Worm (Caenorhabditis elegans) whole organism, L3 larva: Measurements from ENCODE around the gene sdz-13.
A peak's percentile ranks its signal among the peaks of the same experiment; 100 is the strongest.

Experiments
- R02D3.7 ChIP-seq: fragments of 150-350 bp; optimal IDR thresholded peaks from 2 replicates; lab custom pipeline; 2014; ENCODE audit warnings: missing biosample characterization, missing genetic modification characterization
- ZK546.5 ChIP-seq: sonication (generic microtip); optimal IDR thresholded peaks from 2 replicates; lab custom pipeline; 2017; ENCODE audit warnings: missing biosample characterization, missing genetic modification characterization
- ama-1 ChIP-seq: fragments of 150-350 bp; optimal IDR thresholded peaks from 2 replicates; lab custom pipeline; 2018
- ceh-16 ChIP-seq: sonication (generic microtip); optimal IDR thresholded peaks from 2 replicates; lab custom pipeline; 2017; ENCODE audit warnings: missing biosample characterization, missing genetic modification characterization
- ceh-28 ChIP-seq: fragments of 150-350 bp; optimal IDR thresholded peaks from 2 replicates; lab custom pipeline; 2014; ENCODE audit warnings: missing biosample characterization, missing genetic modification reagents, missing genetic modification characterization
- egl-27 ChIP-seq: sonication (generic microtip); optimal IDR thresholded peaks from 4 replicates; lab custom pipeline; 2017; ENCODE audit warnings: missing biosample characterization, missing genetic modification reagents, missing genetic modification characterization
- elt-1 ChIP-seq: fragments of 150-350 bp; optimal IDR thresholded peaks from 2 replicates; lab custom pipeline; 2014; ENCODE audit warnings: missing biosample characterization, missing genetic modification characterization
- elt-2 ChIP-seq: sonication (generic microtip); optimal IDR thresholded peaks from 2 replicates; lab custom pipeline; 2016; ENCODE audit warnings: missing genetic modification reagents, mild to moderate bottlenecking, missing genetic modification characterization, missing compliant biosample characterization
- elt-3 ChIP-seq, 3 experiments: fragments of 150-350 bp in 1 of 3; sonication (generic microtip) in 2 of 3; optimal IDR thresholded peaks; 2 replicates in 2 of 3; 4 replicates in 1 of 3; lab custom pipeline; 2014 to 2017; ENCODE audit warnings: missing biosample characterization in 3 of 3, missing genetic modification characterization in 3 of 3
- fkh-10 ChIP-seq: sonication (generic microtip); optimal IDR thresholded peaks from 2 replicates; lab custom pipeline; 2017; ENCODE audit warnings: missing biosample characterization, missing genetic modification reagents, missing genetic modification characterization
- fkh-2 ChIP-seq: fragments of 150-350 bp; optimal IDR thresholded peaks from 2 replicates; lab custom pipeline; 2014; ENCODE audit warnings: missing biosample characterization, missing genetic modification reagents, missing genetic modification characterization
- jun-1 ChIP-seq: fragments of 150-350 bp; optimal IDR thresholded peaks from 2 replicates; lab custom pipeline; 2014; ENCODE audit warnings: missing biosample characterization, missing genetic modification reagents, missing genetic modification characterization
- lin-15B ChIP-seq: fragments of 150-350 bp; optimal IDR thresholded peaks from 2 replicates; lab custom pipeline; 2014; ENCODE audit warnings: missing biosample characterization, missing genetic modification characterization
- lsy-12 ChIP-seq: sonication (generic microtip); optimal IDR thresholded peaks from 2 replicates; lab custom pipeline; 2016; ENCODE audit warnings: mild to moderate bottlenecking, missing genetic modification characterization, missing compliant biosample characterization
- nhr-12 ChIP-seq: fragments of 150-350 bp; optimal IDR thresholded peaks from 2 replicates; lab custom pipeline; 2014; ENCODE audit warnings: missing biosample characterization, missing genetic modification characterization
- nhr-23 ChIP-seq: fragments of 150-350 bp; optimal IDR thresholded peaks from 2 replicates; lab custom pipeline; 2014; ENCODE audit warnings: missing biosample characterization, missing genetic modification reagents, missing genetic modification characterization
- nhr-25 ChIP-seq: sonication (generic microtip); optimal IDR thresholded peaks from 2 replicates; lab custom pipeline; 2017; ENCODE audit warnings: missing biosample characterization, missing genetic modification characterization
- nhr-43 ChIP-seq: sonication (generic microtip); optimal IDR thresholded peaks from 2 replicates; lab custom pipeline; 2016; ENCODE audit warnings: mild to moderate bottlenecking, missing genetic modification characterization, missing compliant biosample characterization; ENCODE audit not compliant: poor library complexity, severe bottlenecking
- nhr-67 ChIP-seq: fragments of 150-350 bp; optimal IDR thresholded peaks from 2 replicates; lab custom pipeline; 2014; ENCODE audit warnings: missing biosample characterization, missing genetic modification characterization
- nhr-77 ChIP-seq: fragments of 150-350 bp; optimal IDR thresholded peaks from 2 replicates; lab custom pipeline; 2014; ENCODE audit warnings: missing biosample characterization, missing genetic modification characterization
- pha-4 ChIP-seq: fragments of 150-350 bp; optimal IDR thresholded peaks from 2 replicates; lab custom pipeline; 2014; ENCODE audit warnings: missing biosample characterization, missing genetic modification reagents, missing genetic modification characterization
- pqm-1 ChIP-seq: fragments of 150-350 bp; optimal IDR thresholded peaks from 2 replicates; lab custom pipeline; 2017; ENCODE audit warnings: missing biosample characterization, missing genetic modification characterization, inconsistent platforms
- sea-2 ChIP-seq: fragments of 150-350 bp; sonication (generic microtip); optimal IDR thresholded peaks from 4 replicates; lab custom pipeline; 2014; ENCODE audit warnings: missing biosample characterization, missing genetic modification reagents, missing genetic modification characterization
- snpc-4 ChIP-seq: fragments of 150-350 bp; optimal IDR thresholded peaks from 2 replicates; lab custom pipeline; 2014; ENCODE audit warnings: missing biosample characterization, missing genetic modification characterization
- tbx-2 ChIP-seq: sonication (generic microtip); optimal IDR thresholded peaks from 2 replicates; lab custom pipeline; 2016; ENCODE audit warnings: mild to moderate bottlenecking, missing genetic modification characterization, missing compliant biosample characterization
- unc-39 ChIP-seq: sonication (generic microtip); optimal IDR thresholded peaks from 4 replicates; lab custom pipeline; 2017; ENCODE audit warnings: missing biosample characterization, missing genetic modification characterization
- unc-62 ChIP-seq: fragments of 150-350 bp; sonication (generic microtip); optimal IDR thresholded peaks from 4 replicates; lab custom pipeline; 2014; ENCODE audit warnings: missing biosample characterization, missing genetic modification reagents, missing genetic modification characterization
- zag-1 ChIP-seq: fragments of 150-350 bp; optimal IDR thresholded peaks from 2 replicates; lab custom pipeline; 2014; ENCODE audit warnings: missing biosample characterization, missing genetic modification characterization
- ztf-11 ChIP-seq: fragments of 150-350 bp; optimal IDR thresholded peaks from 2 replicates; lab custom pipeline; 2014; ENCODE audit warnings: missing biosample characterization, missing genetic modification characterization

sdz-13 gene

DNA sequence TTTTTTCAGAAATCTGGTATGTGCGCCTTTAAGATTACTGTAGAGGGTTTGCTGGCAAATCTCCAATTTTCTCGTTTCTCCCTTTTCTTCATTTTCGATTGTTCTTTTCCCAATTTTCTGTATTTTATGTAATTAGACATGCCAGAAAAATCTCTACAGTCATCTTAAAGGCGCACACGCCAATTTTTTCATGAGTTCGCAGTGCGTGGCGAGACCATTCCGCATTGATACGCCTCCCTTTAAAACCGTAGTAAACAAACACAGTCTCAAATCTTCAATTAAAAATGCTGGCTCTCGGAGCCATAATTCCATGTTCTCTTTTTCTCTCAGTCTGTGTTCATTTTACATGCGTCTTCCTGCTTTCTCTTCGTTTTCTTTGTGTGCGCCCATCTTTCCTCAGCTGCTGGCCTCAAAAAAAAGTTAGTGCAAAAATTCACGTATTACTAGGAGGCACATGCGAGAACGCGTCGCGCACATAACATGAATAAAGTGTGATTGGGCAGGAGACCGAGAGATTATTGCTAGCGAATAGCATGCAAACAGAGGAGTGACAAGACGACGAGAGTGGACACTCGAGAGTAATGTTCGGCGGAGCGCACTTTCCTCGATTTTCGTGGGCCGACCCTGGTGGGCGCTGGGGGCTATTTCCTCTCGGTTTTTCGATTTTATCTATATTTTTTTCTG is 39.6 kb upstream of the sdz-13 start (continued):
- TF ChIP-seq elt-1, result peak; percentile 66
- TF ChIP-seq jun-1, result no peak
- TF ChIP-seq zag-1 (tag; lab: Kevin White, UChicago), result no peak
- peak; percentile 8 for TF ChIP-seq ceh-28 (tag; lab: Kevin White, UChicago)
- no peak for TF ChIP-seq tbx-2 (tag; lab: Kevin White, UChicago)
- TF ChIP-seq pqm-1 (tag; lab: Kevin White, UChicago), result peak; percentile 20
- TF ChIP-seq ceh-16, result no peak

DNA sequence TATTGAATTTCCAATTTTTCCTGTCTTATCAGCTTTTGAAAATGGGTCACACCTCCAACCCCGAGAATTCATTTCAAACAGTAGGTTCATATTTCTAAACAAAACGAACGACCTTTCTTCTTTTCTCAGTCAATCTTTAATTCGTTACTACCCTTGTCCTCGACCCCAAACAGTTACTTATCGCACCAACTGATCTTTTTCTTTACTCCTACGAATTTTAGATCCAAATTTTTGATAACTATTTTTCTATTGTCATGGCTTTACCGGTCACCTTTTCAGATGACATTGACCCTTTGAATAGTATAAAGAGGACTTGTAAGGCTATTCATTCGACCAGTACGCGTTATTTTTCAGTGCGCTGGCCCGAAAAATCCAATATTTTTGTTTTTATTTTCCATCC is 36.7 kb upstream of the sdz-13 start:
- peak; percentile 91 for TF ChIP-seq elt-1
- TF ChIP-seq snpc-4 (tag; lab: Kevin White, UChicago), result no peak
- no peak for TF ChIP-seq ZK546.5 (tag; lab: Kevin White, UChicago)
- no peak for TF ChIP-seq tbx-2 (tag; lab: Kevin White, UChicago)
- TF ChIP-seq nhr-25 (tag; lab: Kevin White, UChicago), result peak; percentile 47
- no peak for TF ChIP-seq nhr-43 (tag; lab: Kevin White, UChicago)
- no peak for TF ChIP-seq jun-1
- peak; percentile 60 for TF ChIP-seq nhr-23 (tag; lab: Kevin White, UChicago)
- TF ChIP-seq nhr-67 (tag; lab: Kevin White, UChicago), result no peak
- TF ChIP-seq fkh-2, result no peak

DNA sequence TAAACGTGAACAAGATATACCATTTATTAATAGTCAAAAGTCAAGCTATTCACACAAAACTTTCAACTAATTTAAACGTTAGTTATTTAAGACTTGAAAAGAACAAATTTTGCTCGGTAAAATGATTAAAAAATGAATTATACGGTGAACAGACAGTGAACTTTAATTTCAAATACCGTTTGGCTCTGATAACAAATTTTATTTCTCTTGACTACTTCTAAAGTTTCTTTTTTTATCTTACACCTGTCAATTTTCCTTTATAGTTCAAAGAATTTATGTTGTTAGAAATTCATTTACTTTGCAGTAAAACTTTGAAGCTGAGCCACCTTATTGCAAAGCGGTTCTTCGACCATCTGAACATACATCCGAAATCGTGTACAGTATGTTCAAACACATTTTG is 35.9 kb upstream of the sdz-13 start, which contains the start of gene ZK593.3:
ZK593.3 (plus strand) TSS at position 301 of the 400 bp plus-strand sequence.
- TF ChIP-seq pqm-1 (tag; lab: Kevin White, UChicago), result peak; percentile 5
- TF ChIP-seq nhr-12, result no peak

DNA sequence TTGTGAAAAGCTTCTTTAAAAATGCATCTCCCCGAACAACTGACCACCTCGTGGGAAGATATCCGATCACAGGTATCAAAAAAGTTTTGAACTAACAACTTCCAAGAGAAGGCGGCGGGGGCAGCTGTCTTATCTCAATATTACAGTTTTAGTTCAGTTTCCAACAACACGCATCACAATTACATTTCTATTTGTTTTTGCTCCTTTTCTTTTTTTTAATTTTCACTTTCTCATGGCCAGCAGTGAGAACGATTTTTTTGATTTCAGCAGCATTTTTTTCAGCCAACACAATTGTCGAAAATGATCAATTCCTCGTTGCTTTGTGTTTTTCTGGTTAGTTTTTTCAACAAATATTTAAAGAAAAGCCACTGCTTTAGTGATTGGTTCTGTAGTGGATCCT is 33.6 kb upstream of the sdz-13 start, which contains the start of gene ZK593.2:
ZK593.2 (plus strand) TSS at position 301 of the 400 bp plus-strand sequence.
- TF ChIP-seq pqm-1 (tag; lab: Kevin White, UChicago) (no peak), elt-2 (peak; percentile 40)

DNA sequence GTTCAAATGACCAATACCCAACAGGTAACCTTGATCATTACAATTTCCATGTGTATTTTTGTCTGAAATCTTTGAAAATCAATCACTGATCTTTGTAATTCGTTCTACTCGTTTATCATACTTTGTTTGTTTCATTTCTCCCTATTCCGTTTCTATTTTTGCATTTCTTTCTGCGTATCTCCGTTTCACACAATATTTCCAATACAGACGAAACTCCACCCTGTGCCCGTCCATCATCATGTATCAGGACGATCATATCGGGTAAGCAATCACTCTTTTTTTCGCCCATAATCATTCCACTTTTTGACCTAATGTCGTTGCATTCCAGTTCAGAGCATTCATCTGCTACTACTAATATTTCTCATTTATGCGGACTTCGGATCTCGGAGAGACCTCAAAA is 30.3 kb upstream of the sdz-13 start, which contains the start of gene pyk-2:
pyk-2 (plus strand) TSS at position 206 of the 400 bp plus-strand sequence.
- no peak for TF ChIP-seq nhr-77
- peak; percentile 67 for TF ChIP-seq pqm-1 (tag; lab: Kevin White, UChicago)
- no peak for TF ChIP-seq jun-1
- no peak for TF ChIP-seq unc-39 (tag; lab: Kevin White, UChicago)
- TF ChIP-seq ztf-11 (tag; lab: Kevin White, UChicago), result no peak
- TF ChIP-seq elt-2, result peak; percentile 79

DNA sequence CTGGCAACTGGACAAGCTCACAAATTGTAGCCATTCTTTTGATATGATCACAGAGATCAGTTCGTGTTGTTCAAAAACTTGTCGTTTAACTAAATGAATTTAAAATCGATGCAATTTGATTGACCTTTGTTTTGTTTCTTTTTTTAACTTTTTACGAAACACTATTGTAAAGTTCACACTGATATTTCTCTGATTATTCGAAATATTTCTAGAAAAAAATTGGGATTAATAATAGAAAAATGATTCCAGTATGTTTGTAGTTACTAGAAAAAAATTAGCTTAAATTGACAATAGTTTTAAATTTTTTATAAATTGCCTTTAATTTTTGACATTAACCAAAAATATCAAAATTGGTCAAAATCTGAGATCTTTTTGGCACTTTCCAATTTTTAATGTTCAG is 29.8 kb upstream of the sdz-13 start, which contains the start of gene ZK596.2:
ZK596.2 (minus strand) TSS at position 101 of the 400 bp plus-strand sequence.
- TF ChIP-seq ceh-16 (no peak), R02D3.7 (tag; lab: Kevin White, UChicago) (no peak), pha-4 (tag; lab: Kevin White, UChicago) (no peak), fkh-10 (no peak), nhr-77 (no peak), zag-1 (tag; lab: Kevin White, UChicago) (no peak), lin-15B (no peak), sea-2 (no peak), ama-1 (no peak), ztf-11 (tag; lab: Kevin White, UChicago) (no peak), lsy-12 (tag; lab: Kevin White, UChicago) (no peak), unc-62 (GFP tag; lab: Kevin White, UChicago) (no peak), nhr-23 (tag; lab: Kevin White, UChicago) (no peak), elt-3 (tag; optimal IDR thresholded peaks at IDR 0.05; lab: Kevin White, UChicago) (no peak)

DNA sequence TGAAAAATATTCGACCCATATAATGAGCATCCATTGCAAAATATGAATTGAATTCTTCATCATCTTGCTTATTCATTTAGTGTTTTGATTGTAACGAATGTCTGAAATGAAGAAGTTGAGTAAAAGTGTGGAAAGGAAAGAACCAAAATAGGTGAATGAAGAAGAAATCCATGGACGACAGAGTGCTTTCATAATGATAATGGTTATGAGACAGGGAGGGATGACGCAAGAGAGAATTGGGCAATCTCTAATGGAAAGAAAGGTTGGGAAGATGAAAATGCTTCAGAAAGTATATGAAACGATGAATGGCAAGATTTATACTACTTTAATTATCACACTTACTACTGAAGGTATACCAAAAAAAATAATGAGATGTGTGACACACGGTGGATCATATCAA is 24.8 kb upstream of the sdz-13 start, which contains the start of gene ZK596.3:
ZK596.3 (minus strand) TSS at position 101 of the 400 bp plus-strand sequence.
- TF ChIP-seq egl-27 (tag; lab: Kevin White, UChicago), result no peak
